Worm (Caenorhabditis elegans) whole organism, L2 larva: Measurements from ENCODE around the gene W01C9.2.

Experiments used
- C34F6.9 ChIP-seq: fragments of 150-350 bp; optimal IDR thresholded peaks from 2 replicates; lab custom pipeline; 2014; ENCODE audit warnings: missing biosample characterization, missing genetic modification characterization
- F13H6.1 ChIP-seq: sonication (generic microtip); optimal IDR thresholded peaks from 2 replicates; lab custom pipeline; 2016; ENCODE audit warnings: missing genetic modification characterization, missing compliant biosample characterization
- R02D3.7 ChIP-seq: fragments of 150-350 bp; optimal IDR thresholded peaks from 2 replicates; lab custom pipeline; 2014; ENCODE audit warnings: missing biosample characterization, missing genetic modification characterization
- Y55F3AM.14 ChIP-seq: fragments of 200-800 bp; sonication (Bioruptor generic); optimal IDR thresholded peaks from 2 replicates; lab custom pipeline; 2018; ENCODE audit warnings: mild to moderate bottlenecking, missing genetic modification characterization, missing compliant biosample characterization
- ZK546.5 ChIP-seq: sonication (generic microtip); optimal IDR thresholded peaks from 2 replicates; lab custom pipeline; 2017; ENCODE audit warnings: missing biosample characterization, missing genetic modification characterization
- alr-1 ChIP-seq: fragments of 150-350 bp; optimal IDR thresholded peaks from 2 replicates; lab custom pipeline; 2014; ENCODE audit warnings: missing biosample characterization, missing genetic modification characterization
- aly-2 ChIP-seq: fragments of 150-350 bp; optimal IDR thresholded peaks from 2 replicates; lab custom pipeline; 2014; ENCODE audit warnings: missing biosample characterization, missing genetic modification characterization
- ama-1 ChIP-seq: fragments of 150-350 bp; optimal IDR thresholded peaks from 2 replicates; lab custom pipeline; 2018; ENCODE audit warnings: inconsistent platforms
- blmp-1 ChIP-seq: sonication (generic microtip); optimal IDR thresholded peaks from 2 replicates; lab custom pipeline; 2017; ENCODE audit warnings: missing genetic modification characterization, mild to moderate bottlenecking, missing compliant biosample characterization, antibody characterized with exemption, moderate library complexity; ENCODE audit not compliant: insufficient read depth
- ceh-16 ChIP-seq: fragments of 150-350 bp; optimal IDR thresholded peaks from 2 replicates; lab custom pipeline; 2014; ENCODE audit warnings: missing biosample characterization, missing genetic modification characterization
- ceh-82 ChIP-seq: fragments of 150-350 bp; optimal IDR thresholded peaks from 2 replicates; lab custom pipeline; 2014; ENCODE audit warnings: missing biosample characterization, missing genetic modification characterization
- crh-2 ChIP-seq: sonication (generic microtip); optimal IDR thresholded peaks from 2 replicates; lab custom pipeline; 2017; ENCODE audit warnings: missing biosample characterization, missing genetic modification characterization
- dmd-4 ChIP-seq: sonication (generic microtip); optimal IDR thresholded peaks from 2 replicates; lab custom pipeline; 2017; ENCODE audit warnings: missing biosample characterization, missing genetic modification characterization
- egl-27 ChIP-seq: sonication (generic microtip); optimal IDR thresholded peaks from 3 replicates; lab custom pipeline; 2017; ENCODE audit warnings: missing biosample characterization, missing genetic modification reagents, missing genetic modification characterization
- elt-1 ChIP-seq: fragments of 150-350 bp; optimal IDR thresholded peaks from 2 replicates; lab custom pipeline; 2014; ENCODE audit warnings: missing biosample characterization, missing genetic modification characterization
- elt-3 ChIP-seq: sonication (generic microtip); optimal IDR thresholded peaks from 2 replicates; lab custom pipeline; 2017; ENCODE audit warnings: missing biosample characterization, missing genetic modification characterization
- fos-1 ChIP-seq: fragments of 150-350 bp; optimal IDR thresholded peaks from 2 replicates; lab custom pipeline; 2014; ENCODE audit warnings: missing biosample characterization, missing genetic modification characterization
- gmeb-1 ChIP-seq: fragments of 150-350 bp; optimal IDR thresholded peaks from 2 replicates; lab custom pipeline; 2014; ENCODE audit warnings: missing biosample characterization, missing genetic modification characterization
- lin-11 ChIP-seq: fragments of 150-350 bp; sonication (generic microtip); optimal IDR thresholded peaks from 2 replicates; lab custom pipeline; 2014; ENCODE audit warnings: missing biosample characterization, missing genetic modification characterization, inconsistent platforms, mixed read lengths
- lin-13 ChIP-seq: fragments of 150-350 bp; optimal IDR thresholded peaks from 2 replicates; lab custom pipeline; 2014; ENCODE audit warnings: missing biosample characterization, missing genetic modification reagents, missing genetic modification characterization
- lin-39 ChIP-seq: fragments of 150-350 bp; optimal IDR thresholded peaks from 2 replicates; lab custom pipeline; 2014; ENCODE audit warnings: missing biosample characterization, missing genetic modification reagents, missing genetic modification characterization
- lsy-2 ChIP-seq, 2 experiments: fragments of 150-350 bp in 1 of 2; sonication (generic microtip) in 1 of 2; optimal IDR thresholded peaks; 2 replicates each; lab custom pipeline; 2014 to 2017; ENCODE audit warnings: missing biosample characterization in 2 of 2, missing genetic modification characterization in 2 of 2
- mab-5 ChIP-seq: fragments of 150-350 bp; optimal IDR thresholded peaks from 2 replicates; lab custom pipeline; 2014; ENCODE audit warnings: missing biosample characterization, missing genetic modification characterization
- mbf-1 ChIP-seq: sonication (generic microtip); optimal IDR thresholded peaks from 2 replicates; lab custom pipeline; 2017; ENCODE audit warnings: missing biosample characterization, missing genetic modification characterization
- mdl-1 ChIP-seq, 2 experiments: fragments of 150-350 bp in 1 of 2; sonication (generic microtip) in 1 of 2; optimal IDR thresholded peaks; 2 replicates each; lab custom pipeline; 2017; ENCODE audit warnings: missing biosample characterization in 2 of 2, missing genetic modification characterization in 2 of 2
- nhr-10 ChIP-seq: sonication (generic microtip); optimal IDR thresholded peaks from 2 replicates; lab custom pipeline; 2017; ENCODE audit warnings: missing biosample characterization, missing genetic modification characterization
- nhr-11 ChIP-seq: fragments of 150-350 bp; optimal IDR thresholded peaks from 2 replicates; lab custom pipeline; 2014; ENCODE audit warnings: missing biosample characterization, missing genetic modification characterization
- nhr-12 ChIP-seq: fragments of 150-350 bp; optimal IDR thresholded peaks from 2 replicates; lab custom pipeline; 2014; ENCODE audit warnings: missing biosample characterization, missing genetic modification characterization
- nhr-129 ChIP-seq: fragments of 150-350 bp; optimal IDR thresholded peaks from 2 replicates; lab custom pipeline; 2014; ENCODE audit warnings: missing biosample characterization, missing genetic modification characterization
- nhr-21 ChIP-seq: fragments of 150-350 bp; optimal IDR thresholded peaks from 2 replicates; lab custom pipeline; 2014; ENCODE audit warnings: missing biosample characterization, missing genetic modification characterization
- nhr-23 ChIP-seq: fragments of 150-350 bp; optimal IDR thresholded peaks from 2 replicates; lab custom pipeline; 2014; ENCODE audit warnings: missing biosample characterization, missing genetic modification reagents, missing genetic modification characterization
- nhr-237 ChIP-seq: fragments of 150-350 bp; optimal IDR thresholded peaks from 2 replicates; lab custom pipeline; 2014; ENCODE audit warnings: missing biosample characterization, missing genetic modification characterization
- nhr-25 ChIP-seq: fragments of 150-350 bp; sonication (generic microtip); optimal IDR thresholded peaks from 3 replicates; lab custom pipeline; 2014; ENCODE audit warnings: missing biosample characterization, missing genetic modification characterization
- nhr-6 ChIP-seq: fragments of 150-350 bp; optimal IDR thresholded peaks from 2 replicates; lab custom pipeline; 2014; ENCODE audit warnings: missing biosample characterization, missing genetic modification characterization
- nhr-77 ChIP-seq: fragments of 150-350 bp; optimal IDR thresholded peaks from 2 replicates; lab custom pipeline; 2014; ENCODE audit warnings: missing biosample characterization, missing genetic modification characterization
- peb-1 ChIP-seq: fragments of 150-350 bp; optimal IDR thresholded peaks from 2 replicates; lab custom pipeline; 2014; ENCODE audit warnings: missing biosample characterization, missing genetic modification characterization
- sem-4 ChIP-seq: fragments of 150-350 bp; optimal IDR thresholded peaks from 2 replicates; lab custom pipeline; 2014; ENCODE audit warnings: missing biosample characterization, missing genetic modification reagents, missing genetic modification characterization
- skn-1 ChIP-seq: sonication (generic microtip); optimal IDR thresholded peaks from 2 replicates; lab custom pipeline; 2017; ENCODE audit warnings: missing biosample characterization, missing genetic modification characterization
- sma-3 ChIP-seq: sonication (generic microtip); optimal IDR thresholded peaks from 2 replicates; lab custom pipeline; 2016; ENCODE audit warnings: missing genetic modification reagents, missing genetic modification characterization, missing compliant biosample characterization
- sma-9 ChIP-seq, 2 experiments: fragments of 150-350 bp in 1 of 2; sonication (generic microtip) in 1 of 2; optimal IDR thresholded peaks; 2 replicates each; lab custom pipeline; 2014 to 2016; ENCODE audit warnings: missing genetic modification characterization in 2 of 2, mild to moderate bottlenecking in 1 of 2, missing biosample characterization in 1 of 2, missing compliant biosample characterization in 1 of 2, missing genetic modification reagents in 1 of 2, moderate library complexity in 1 of 2
- snpc-4 ChIP-seq: fragments of 150-350 bp; optimal IDR thresholded peaks from 2 replicates; lab custom pipeline; 2014; ENCODE audit warnings: missing biosample characterization, missing genetic modification characterization
- unc-39 ChIP-seq: fragments of 150-350 bp; optimal IDR thresholded peaks from 2 replicates; lab custom pipeline; 2014; ENCODE audit warnings: missing biosample characterization, missing genetic modification characterization
- unc-55 ChIP-seq: fragments of 150-350 bp; sonication (generic microtip); optimal IDR thresholded peaks from 3 replicates; lab custom pipeline; 2014; ENCODE audit warnings: missing biosample characterization, missing genetic modification reagents, missing genetic modification characterization
- unc-62 ChIP-seq: fragments of 150-350 bp; optimal IDR thresholded peaks from 2 replicates; lab custom pipeline; 2014; ENCODE audit warnings: missing biosample characterization, missing genetic modification reagents, missing genetic modification characterization
- zag-1 ChIP-seq: fragments of 150-350 bp; optimal IDR thresholded peaks from 2 replicates; lab custom pipeline; 2014; ENCODE audit warnings: missing biosample characterization, missing genetic modification characterization
- ztf-1 ChIP-seq: fragments of 200-800 bp; sonication (Bioruptor generic); conservative IDR thresholded peaks from 2 replicates; pipeline ENCODE4 v1.3.6; 2022; ENCODE audit warnings: missing genetic modification characterization, missing compliant biosample characterization
- ztf-11 ChIP-seq: sonication (generic microtip); optimal IDR thresholded peaks from 2 replicates; lab custom pipeline; 2017; ENCODE audit warnings: missing biosample characterization, missing genetic modification characterization
- ztf-4 ChIP-seq: fragments of 150-350 bp; optimal IDR thresholded peaks from 2 replicates; lab custom pipeline; 2014; ENCODE audit warnings: missing biosample characterization, missing genetic modification characterization

Gene W01C9.2

DNA sequence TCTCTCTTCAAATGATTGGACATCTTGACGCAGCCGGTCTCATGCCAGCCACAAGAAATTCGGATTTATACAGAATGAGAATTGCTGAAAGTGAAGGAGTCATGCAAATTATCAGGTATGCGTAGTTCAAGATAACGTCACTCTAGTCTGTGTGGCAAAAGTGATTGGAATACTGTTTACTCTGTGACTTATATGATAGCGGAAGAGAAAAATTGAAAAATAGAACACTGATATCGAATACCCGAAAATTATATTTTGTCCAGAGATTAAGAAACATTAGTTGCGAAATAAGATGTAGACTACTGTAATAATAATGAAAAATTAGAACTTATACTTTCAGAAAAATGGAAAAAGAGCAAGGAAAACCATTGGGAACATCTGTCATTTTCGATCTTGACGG is 20.6 kb upstream of the W01C9.2 start:
- TF ChIP-seq sma-9 (GFP tag; optimal IDR thresholded peaks at IDR 0.05; lab: Kevin White, UChicago) (peak; percentile 33), sma-9 (tag; optimal IDR thresholded peaks at IDR 0.05; lab: Kevin White, UChicago) (no peak), mab-5 (tag; lab: Kevin White, UChicago) (no peak), fos-1 (peak; percentile 92), lin-13 (GFP tag; lab: Kevin White, UChicago) (no peak), zag-1 (no peak)

DNA sequence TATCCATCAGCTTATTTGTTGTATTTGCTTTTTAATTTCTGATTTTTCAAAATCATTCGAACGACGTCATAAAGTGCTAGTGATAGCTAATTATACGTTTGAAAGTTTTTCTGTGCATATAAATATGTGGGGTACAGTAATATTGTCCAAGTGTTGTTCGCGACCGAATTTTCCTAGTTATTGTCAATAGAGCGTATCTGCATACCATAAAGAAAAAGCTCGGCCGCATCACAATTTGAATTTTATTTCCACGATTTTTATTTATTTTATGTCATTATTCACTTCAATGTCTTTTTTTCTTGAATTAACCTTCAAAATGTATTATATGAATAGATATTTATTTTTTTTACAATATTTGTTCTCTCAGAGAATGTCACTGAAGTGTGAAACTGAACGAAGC is 19.4 kb upstream of the W01C9.2 start, which contains the start of gene rnh-2:
Gene rnh-2 (plus strand): TSS at position 368 of the 400 bp plus-strand sequence.
- TF ChIP-seq unc-62 (GFP tag; lab: Kevin White, UChicago), result no peak
- TF ChIP-seq lin-39 (tag; lab: Kevin White, UChicago), result no peak
- no peak for TF ChIP-seq mbf-1 (tag; lab: Kevin White, UChicago)
- TF ChIP-seq snpc-4, result no peak
- TF ChIP-seq unc-39 (tag; lab: Kevin White, UChicago), result no peak
- TF ChIP-seq elt-1 (tag; lab: Kevin White, UChicago), result no peak
- TF ChIP-seq gmeb-1 (tag; lab: Kevin White, UChicago), result peak; percentile 64
- TF ChIP-seq dmd-4 (tag; lab: Kevin White, UChicago), result no peak
- no peak for TF ChIP-seq Y55F3AM.14
- TF ChIP-seq sem-4 (tag; lab: Kevin White, UChicago), result peak; percentile 18
- no peak for TF ChIP-seq nhr-12 (tag; lab: Kevin White, UChicago)
- TF ChIP-seq zag-1, result no peak
- no peak for TF ChIP-seq nhr-10 (tag; lab: Kevin White, UChicago)
- TF ChIP-seq skn-1 (tag; lab: Kevin White, UChicago), result peak; percentile 3
- TF ChIP-seq R02D3.7 (tag; lab: Kevin White, UChicago), result no peak
- no peak for TF ChIP-seq ztf-11
- no peak for TF ChIP-seq nhr-11 (tag; lab: Kevin White, UChicago)
- TF ChIP-seq lin-13 (GFP tag; lab: Kevin White, UChicago), result peak; percentile 70
- peak; percentile 82 for TF ChIP-seq C34F6.9 (tag; lab: Kevin White, UChicago)
- TF ChIP-seq ztf-1, result no peak
- TF ChIP-seq F13H6.1 (tag; lab: Kevin White, UChicago), result peak; percentile 13
- no peak for TF ChIP-seq nhr-77
- TF ChIP-seq blmp-1, result no peak
- TF ChIP-seq sma-3 (GFP tag; lab: Kevin White, UChicago), result peak; percentile 66
- TF ChIP-seq nhr-6, result peak; percentile 7
- TF ChIP-seq egl-27 (tag; lab: Kevin White, UChicago), result no peak
- TF ChIP-seq nhr-21 (tag; lab: Kevin White, UChicago), result peak; percentile 5
- TF ChIP-seq lsy-2 (tag; optimal IDR thresholded peaks at IDR 0.05; lab: Kevin White, UChicago), result peak; percentile 15 to 94
- TF ChIP-seq aly-2 (tag; lab: Kevin White, UChicago), result no peak
- TF ChIP-seq ZK546.5 (tag; lab: Kevin White, UChicago), result no peak
- no peak for TF ChIP-seq mab-5 (tag; lab: Kevin White, UChicago)
- peak; percentile 49 for TF ChIP-seq fos-1
- TF ChIP-seq unc-55, result peak; percentile 86
- no peak for TF ChIP-seq nhr-237
- no peak for TF ChIP-seq ztf-4 (tag; lab: Kevin White, UChicago)
- no peak for TF ChIP-seq mdl-1 (tag; optimal IDR thresholded peaks at IDR 0.05; lab: Kevin White, UChicago)
- TF ChIP-seq sma-9 (GFP tag; optimal IDR thresholded peaks at IDR 0.05; lab: Kevin White, UChicago), result peak; percentile 55
- TF ChIP-seq sma-9 (tag; optimal IDR thresholded peaks at IDR 0.05; lab: Kevin White, UChicago), result no peak
- TF ChIP-seq nhr-25 (tag; lab: Kevin White, UChicago), result no peak
- TF ChIP-seq ceh-16, result no peak
- no peak for TF ChIP-seq lin-11 (tag; lab: Kevin White, UChicago)
- no peak for TF ChIP-seq peb-1 (tag; lab: Kevin White, UChicago)
- no peak for TF ChIP-seq elt-3
- peak; percentile 78 for TF ChIP-seq crh-2 (tag; lab: Kevin White, UChicago)
- TF ChIP-seq nhr-23, result no peak
- no peak for TF ChIP-seq ama-1 (lab: Kevin White, UChicago)
- TF ChIP-seq ceh-82 (tag; lab: Kevin White, UChicago), result no peak
- peak; percentile 58 for TF ChIP-seq nhr-129
- TF ChIP-seq alr-1 (tag; lab: Kevin White, UChicago), result no peak
- TF ChIP-seq, all 48 proteins: peak for 15
